Worm (Caenorhabditis elegans) whole organism, dauer: ENCODE results near the gene M57.2.

ENCODE experiments used
- unc-62 ChIP-seq: sonication (generic microtip); optimal IDR thresholded peaks from 2 replicates; lab custom pipeline; 2017; ENCODE audit warnings: missing biosample characterization, missing genetic modification reagents, missing genetic modification characterization

M57.2 gene

ce11 chrIV:3516586-3516985 lies 10.6 kb upstream of the M57.2 start, which contains the start of gene unc-33:
Gene unc-33, plus strand, starts transcription at chrIV:3516886.
- no peak for TF ChIP-seq unc-62 (GFP tag; lab: Kevin White, UChicago)

- no peak for TF ChIP-seq unc-62 (GFP tag; lab: Kevin White, UChicago)
These were observed 9.6 kb upstream of the M57.2 start for ce11 chrIV:3517582-3517981.

ce11 chrIV:3519352-3519751 lies 7.8 kb upstream of the M57.2 start:
- TF ChIP-seq unc-62 (GFP tag; lab: Kevin White, UChicago) = no peak

DNA sequence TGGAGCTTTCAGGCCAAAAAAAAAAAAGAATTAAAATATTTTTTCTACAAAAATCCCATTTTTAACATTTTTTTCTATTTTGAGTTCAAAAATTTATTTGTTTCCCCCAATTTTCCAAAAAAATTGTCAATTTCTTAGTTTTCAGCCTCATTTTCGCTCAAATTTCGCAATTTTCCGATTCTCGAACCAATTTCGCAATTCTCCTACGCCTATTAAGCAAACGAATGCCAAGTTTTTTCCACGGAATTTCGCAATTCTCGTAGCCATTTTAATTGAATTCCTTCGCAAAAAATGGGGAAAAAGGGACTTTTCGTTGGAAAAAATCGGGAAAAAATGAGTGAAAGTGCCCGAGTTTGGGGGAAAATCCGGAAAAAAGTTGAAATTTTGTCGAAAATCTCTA lies 6.8 kb upstream of the M57.2 start:
- TF ChIP-seq unc-62 (GFP tag; lab: Kevin White, UChicago) = no peak

- TF ChIP-seq unc-62 (GFP tag; lab: Kevin White, UChicago) = no peak
These were observed 6.2 kb upstream of the M57.2 start for ce11 chrIV:3520957-3521356.

DNA sequence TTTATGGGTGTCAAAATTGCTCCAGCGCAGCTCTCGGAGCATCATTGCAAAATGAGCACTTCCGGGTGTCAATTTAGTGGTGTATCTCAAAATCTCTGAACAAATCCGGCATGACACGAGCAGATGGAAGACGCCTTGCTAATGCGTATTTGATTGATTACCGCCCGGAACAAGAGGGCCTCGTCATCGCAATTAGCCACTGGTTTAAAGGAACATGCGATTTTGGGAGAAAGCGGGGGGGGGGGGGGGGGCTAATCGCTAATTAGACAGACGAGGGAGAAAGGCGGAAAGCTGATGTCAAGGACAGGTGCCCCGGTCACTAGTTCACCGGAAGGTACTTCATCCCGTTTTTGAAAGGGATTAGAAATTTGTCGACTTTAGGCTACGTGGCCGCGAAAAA lies 5.4 kb upstream of the M57.2 start:
- no peak for TF ChIP-seq unc-62 (GFP tag; lab: Kevin White, UChicago)

ce11 chrIV:3523419-3523818 lies 3.7 kb upstream of the M57.2 start:
- no peak for TF ChIP-seq unc-62 (GFP tag; lab: Kevin White, UChicago)

DNA sequence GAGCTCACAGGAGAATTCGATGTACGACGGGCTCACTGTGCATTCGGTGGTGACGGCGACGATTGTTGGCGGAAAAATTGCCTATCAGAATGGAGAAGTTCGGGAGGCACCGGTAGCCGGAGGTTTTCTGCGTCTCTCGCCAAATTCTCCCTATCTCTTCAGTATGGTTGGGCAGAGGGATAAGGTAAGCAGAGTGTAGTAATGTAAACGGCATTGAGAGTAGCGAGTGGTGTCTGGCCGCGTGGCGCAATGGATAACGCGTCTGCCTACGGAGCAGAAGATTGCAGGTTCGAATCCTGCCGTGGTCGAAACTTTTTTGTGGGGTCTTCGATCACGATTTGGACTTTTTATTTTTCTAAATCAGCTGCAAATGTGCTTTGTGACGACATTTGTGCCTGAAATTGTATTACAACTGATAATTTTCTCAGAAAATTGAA lies 2.6 kb upstream of the M57.2 start:
- no peak for TF ChIP-seq unc-62 (GFP tag; lab: Kevin White, UChicago)

- TF ChIP-seq unc-62 (GFP tag; lab: Kevin White, UChicago) = no peak
These were observed 883 bp upstream of the M57.2 start for ce11 chrIV:3526144-3526797.

ce11 chrIV:3527878-3528277 lies 724 bp downstream of the M57.2 start:
- no peak for TF ChIP-seq unc-62 (GFP tag; lab: Kevin White, UChicago)

- no peak for TF ChIP-seq unc-62 (GFP tag; lab: Kevin White, UChicago)
These were observed 4.4 kb downstream of the M57.2 start for ce11 chrIV:3531535-3531934.

DNA sequence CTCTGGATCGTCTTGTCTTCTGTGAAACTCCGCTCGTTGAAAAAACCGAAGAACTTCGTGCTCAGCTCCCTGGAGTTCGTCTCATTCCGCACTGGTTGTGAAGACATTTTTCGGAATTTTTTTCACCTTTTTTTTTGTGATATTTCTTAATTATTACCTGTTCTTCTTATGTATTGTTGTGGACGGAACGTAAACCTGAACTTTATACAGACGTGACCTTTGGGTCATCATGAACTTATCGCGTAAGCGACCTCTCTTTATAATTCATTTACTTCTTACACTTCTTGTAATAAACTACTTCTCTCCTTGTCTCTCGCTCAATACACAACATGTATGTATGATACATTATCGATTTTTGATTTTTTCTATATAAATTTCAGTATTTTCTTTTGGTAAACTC lies 5.0 kb downstream of the M57.2 start, which contains the start of gene M57.1:
TSS of gene M57.1 (plus strand) at position 301 of the 400 bp plus-strand sequence.
- no peak for TF ChIP-seq unc-62 (GFP tag; lab: Kevin White, UChicago)

ce11 chrIV:3532989-3533388 lies 5.8 kb downstream of the M57.2 start:
- no peak for TF ChIP-seq unc-62 (GFP tag; lab: Kevin White, UChicago)

DNA sequence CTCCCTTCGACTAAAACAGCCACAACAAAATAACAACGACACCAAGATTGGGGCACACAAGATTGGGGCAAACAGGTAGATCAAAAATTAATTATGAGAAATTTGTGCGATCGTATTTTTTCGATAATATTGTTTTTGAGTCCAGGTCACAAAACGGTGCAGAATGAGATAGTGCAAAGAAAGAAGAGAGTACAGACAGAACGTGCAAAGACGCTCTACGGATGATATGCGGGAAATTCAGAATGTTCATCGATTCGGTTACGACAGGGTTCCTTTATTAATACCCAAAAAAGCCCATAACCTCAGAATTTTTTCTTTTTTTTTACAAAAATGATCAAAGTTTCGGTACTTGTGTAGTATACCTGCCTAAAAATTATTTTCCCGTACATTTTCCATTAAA lies 12.1 kb downstream of the M57.2 start:
- no peak for TF ChIP-seq unc-62 (GFP tag; lab: Kevin White, UChicago)

DNA sequence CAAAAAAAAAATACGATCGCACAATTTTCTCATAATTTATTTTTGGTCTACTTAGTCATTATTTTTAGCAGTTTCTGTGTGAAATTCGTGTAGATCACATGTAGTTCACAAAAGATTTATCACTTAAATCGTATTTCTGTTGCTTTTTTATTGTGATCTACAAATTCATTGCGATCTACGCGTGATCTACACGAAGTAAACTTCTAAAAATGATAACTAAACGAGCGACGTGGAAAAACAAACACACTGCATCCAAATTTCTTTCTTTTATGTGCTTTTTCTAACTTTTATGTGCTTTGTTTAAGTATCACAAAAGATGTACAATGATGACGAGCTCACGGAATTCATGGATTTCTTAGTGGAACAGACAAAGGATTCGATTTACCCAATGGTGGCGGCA lies 12.7 kb downstream of the M57.2 start, which contains the start of gene B0212.3:
TSS of gene B0212.3 (plus strand) at position 301 of the 400 bp plus-strand sequence.
- no peak for TF ChIP-seq unc-62 (GFP tag; lab: Kevin White, UChicago)

DNA sequence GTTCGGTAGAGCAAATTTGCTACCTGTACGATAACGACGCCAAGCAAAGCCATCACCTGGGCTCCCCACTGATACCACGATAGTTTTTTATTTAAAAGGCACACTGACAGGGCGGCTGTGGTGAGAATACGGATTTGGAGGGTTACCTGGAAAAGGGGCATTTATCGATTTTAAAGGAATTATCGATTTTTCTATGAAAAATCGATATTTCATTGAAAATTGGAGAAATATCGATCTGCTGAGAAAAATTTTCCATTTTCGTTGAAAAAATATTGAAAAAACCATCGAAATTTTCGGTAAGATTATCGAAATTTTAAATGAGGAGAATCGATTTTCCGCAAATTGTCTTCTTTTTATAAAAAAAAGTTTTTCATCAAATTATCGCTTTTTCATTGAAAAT lies 17.9 kb downstream of the M57.2 start:
- no peak for TF ChIP-seq unc-62 (GFP tag; lab: Kevin White, UChicago)

ce11 chrIV:3547500-3547899 lies 20.3 kb downstream of the M57.2 start, which contains the start of gene nstp-6:
Gene nstp-6, minus strand, starts transcription at chrIV:3547600.
- TF ChIP-seq unc-62 (GFP tag; lab: Kevin White, UChicago) = no peak
